Worm (Caenorhabditis elegans) whole organism, young adult: ENCODE measurements around the gene mltn-6.
"Not testable (repeated sequence)": the region's sequence is repeated elsewhere in the genome, so short reads cannot be mapped to it uniquely, and the experiment has no call there.

Experiments used
- F49E8.2 ChIP-seq: sonication (generic microtip); optimal IDR thresholded peaks from 3 replicates; lab custom pipeline; 2017; ENCODE audit warnings: missing genetic modification characterization, mild to moderate bottlenecking, missing compliant biosample characterization, antibody characterized with exemption, moderate library complexity; ENCODE audit not compliant: insufficient read depth
- attf-6 ChIP-seq: fragments of 200-800 bp; sonication (Bioruptor generic); IDR thresholded peaks from 2 replicates; pipeline ENCODE4 v1.3.6; 2022; ENCODE audit warnings: missing genetic modification reagents, missing genetic modification characterization, missing compliant biosample characterization
- ccch-3 ChIP-seq: fragments of 200-800 bp; sonication (Bioruptor generic); optimal IDR thresholded peaks from 2 replicates; lab custom pipeline; 2018; ENCODE audit warnings: mild to moderate bottlenecking, missing genetic modification characterization, missing compliant biosample characterization
- nfya-1 ChIP-seq: sonication (generic microtip); optimal IDR thresholded peaks from 2 replicates; lab custom pipeline; 2017; ENCODE audit warnings: antibody characterized with exemption, missing compliant biosample characterization, missing genetic modification characterization, borderline replicate concordance; ENCODE audit not compliant: insufficient read depth
- nhr-90 ChIP-seq: sonication (generic microtip); optimal IDR thresholded peaks from 2 replicates; lab custom pipeline; 2016; ENCODE audit warnings: missing genotype, mild to moderate bottlenecking, missing genetic modification characterization, missing compliant biosample characterization
- pha-4 ChIP-seq: fragments of 150-350 bp; sonication (generic microtip); optimal IDR thresholded peaks from 2 replicates; lab custom pipeline; 2014; ENCODE audit warnings: missing biosample characterization, missing genetic modification reagents, missing genetic modification characterization
- sea-2 ChIP-seq: fragments of 200-800 bp; sonication (Bioruptor generic); IDR thresholded peaks from 2 replicates; pipeline ENCODE4 v1.3.6; 2022; ENCODE audit warnings: missing genetic modification characterization, missing compliant biosample characterization

DNA sequence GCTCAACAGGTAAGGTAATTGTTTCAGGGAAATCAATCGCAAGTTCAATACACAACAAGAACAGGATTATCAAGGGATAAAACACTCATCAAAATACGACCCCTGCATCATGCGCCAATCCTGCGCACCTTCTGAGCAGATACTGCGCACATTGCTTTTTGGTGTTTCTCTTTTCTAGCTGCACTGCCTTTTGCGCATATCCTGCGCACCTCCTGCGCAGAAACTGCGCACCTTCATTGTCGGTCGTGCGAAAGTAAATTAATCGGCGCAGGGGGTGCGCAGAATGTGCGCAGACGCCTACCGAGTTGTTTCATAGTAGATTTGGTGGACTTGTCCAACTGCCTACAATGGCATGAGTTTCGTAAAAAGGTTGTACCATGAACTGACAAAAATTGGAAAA lies 47.8 kb upstream of the mltn-6 start:
- TF ChIP-seq pha-4; F49E8.2 (tag; lab: Kevin White, UChicago); attf-6; ccch-3 (GFP tag; lab: Kevin White, UChicago); sea-2 (GFP tag; lab: Robert Waterston, UW); nfya-1; nhr-90: not testable (repeated sequence)
